Fruit fly (Drosophila melanogaster) whole organism, prepupa: ENCODE data around the gene CG33688.

Experiments
- Blimp-1 ChIP-seq: fragments of 200-800 bp; sonication (Bioruptor generic); optimal IDR thresholded peaks from 3 replicates; lab custom pipeline; 2017; ENCODE audit warnings: missing biosample characterization, missing genetic modification characterization, mild to moderate bottlenecking, moderate library complexity, missing genetic modification reagents
- CG10669 ChIP-seq: fragments of 200-800 bp; sonication (Bioruptor generic); optimal IDR thresholded peaks from 3 replicates; lab custom pipeline; 2018; ENCODE audit warnings: missing biosample characterization, mild to moderate bottlenecking, missing genetic modification characterization, moderate library complexity
- CG11902 ChIP-seq: fragments of 200-800 bp; sonication (Bioruptor generic); optimal IDR thresholded peaks from 3 replicates; lab custom pipeline; 2016; ENCODE audit warnings: missing biosample characterization, missing genetic modification characterization
- CG15336 ChIP-seq: fragments of 200-800 bp; sonication (Bioruptor generic); IDR thresholded peaks from 2 replicates; pipeline ENCODE4 v1.3.6; 2022; ENCODE audit warnings: missing biosample characterization, missing genetic modification characterization
- CG1621 ChIP-seq: fragments of 200-800 bp; sonication (Bioruptor generic); optimal IDR thresholded peaks from 3 replicates; lab custom pipeline; 2018; ENCODE audit warnings: missing biosample characterization, mild to moderate bottlenecking, missing genetic modification characterization
- CG16779 ChIP-seq: fragments of 200-800 bp; sonication (Bioruptor generic); optimal IDR thresholded peaks from 3 replicates; lab custom pipeline; 2017; ENCODE audit warnings: missing biosample characterization, mild to moderate bottlenecking, missing genetic modification characterization
- CG3032 ChIP-seq: fragments of 200-800 bp; optimal IDR thresholded peaks from 2 replicates; lab custom pipeline; 2019; ENCODE audit warnings: missing biosample characterization, mild to moderate bottlenecking, missing genetic modification characterization, moderate library complexity
- CG3919 ChIP-seq: fragments of 200-800 bp; sonication (Bioruptor generic); optimal IDR thresholded peaks from 3 replicates; lab custom pipeline; 2016; ENCODE audit warnings: missing biosample characterization, missing genetic modification characterization
- CG4318 ChIP-seq: fragments of 200-800 bp; sonication (Bioruptor generic); optimal IDR thresholded peaks from 3 replicates; lab custom pipeline; 2017; ENCODE audit warnings: missing biosample characterization, mild to moderate bottlenecking, missing genetic modification characterization
- CG6163 ChIP-seq: fragments of 200-800 bp; sonication (Bioruptor generic); IDR thresholded peaks from 3 replicates; pipeline ENCODE4 v1.3.6; 2022; ENCODE audit warnings: missing biosample characterization, missing genetic modification characterization
- CG6792 ChIP-seq: fragments of 200-800 bp; sonication (Bioruptor generic); optimal IDR thresholded peaks from 3 replicates; lab custom pipeline; 2016; ENCODE audit warnings: missing biosample characterization, missing genetic modification characterization
- CG6854 ChIP-seq: fragments of 200-800 bp; sonication (Bioruptor generic); optimal IDR thresholded peaks from 2 replicates; lab custom pipeline; 2017; ENCODE audit warnings: missing biosample characterization, mild to moderate bottlenecking, missing genetic modification characterization
- CG7368 ChIP-seq: fragments of 200-800 bp; sonication (Bioruptor generic); optimal IDR thresholded peaks from 3 replicates; lab custom pipeline; 2016; ENCODE audit warnings: missing biosample characterization, missing genetic modification characterization
- CG8632 ChIP-seq: fragments of 200-800 bp; sonication (Bioruptor generic); optimal IDR thresholded peaks from 3 replicates; lab custom pipeline; 2016; ENCODE audit warnings: missing biosample characterization, missing genetic modification characterization
- CG9139 ChIP-seq: fragments of 200-800 bp; sonication (Bioruptor generic); optimal IDR thresholded peaks from 3 replicates; lab custom pipeline; 2017; ENCODE audit warnings: missing biosample characterization, mild to moderate bottlenecking, missing genetic modification characterization
- Eip78C ChIP-seq: fragments of 200-800 bp; sonication (Bioruptor generic); peaks from one replicate; lab custom pipeline; 2016; ENCODE audit warnings: missing biosample characterization, missing genetic modification characterization
- Eip93F ChIP-seq: fragments of 200-800 bp; sonication (Bioruptor generic); optimal IDR thresholded peaks from 2 replicates; lab custom pipeline; 2016; ENCODE audit warnings: missing biosample characterization, mild to moderate bottlenecking, missing genetic modification characterization
- Ets21C ChIP-seq: fragments of 200-800 bp; sonication (Bioruptor generic); optimal IDR thresholded peaks from 3 replicates; lab custom pipeline; 2016; ENCODE audit warnings: missing biosample characterization, missing genetic modification characterization
- Ets96B ChIP-seq: fragments of 200-800 bp; optimal IDR thresholded peaks from 2 replicates; lab custom pipeline; 2019; ENCODE audit warnings: missing biosample characterization, mild to moderate bottlenecking, missing genetic modification characterization, moderate library complexity
- Gug ChIP-seq: fragments of 200-800 bp; sonication (Bioruptor generic); IDR thresholded peaks from 2 replicates; pipeline ENCODE4 v1.3.6; 2022; ENCODE audit warnings: missing biosample characterization, missing genetic modification characterization
- Hr38 ChIP-seq: sonication (Bioruptor generic); optimal IDR thresholded peaks from 2 replicates; lab custom pipeline; 2016; ENCODE audit warnings: missing biosample characterization, missing genetic modification characterization
- Lpt ChIP-seq: fragments of 200-800 bp; sonication (Bioruptor generic); optimal IDR thresholded peaks from 3 replicates; lab custom pipeline; 2016; ENCODE audit warnings: missing biosample characterization, missing genetic modification characterization
- Met ChIP-seq: fragments of 200-800 bp; sonication (Bioruptor generic); optimal IDR thresholded peaks from 3 replicates; lab custom pipeline; 2016; ENCODE audit warnings: missing biosample characterization, missing genetic modification characterization
- Smox ChIP-seq: fragments of 200-800 bp; sonication (Bioruptor generic); optimal IDR thresholded peaks from 3 replicates; lab custom pipeline; 2016; ENCODE audit warnings: missing biosample characterization, missing genetic modification characterization
- Sox102F ChIP-seq: fragments of 200-800 bp; sonication (Bioruptor generic); optimal IDR thresholded peaks from 2 replicates; lab custom pipeline; 2016; ENCODE audit warnings: missing biosample characterization, mild to moderate bottlenecking, missing genetic modification characterization
- Sox14 ChIP-seq: fragments of 200-800 bp; sonication (Bioruptor generic); optimal IDR thresholded peaks from 3 replicates; lab custom pipeline; 2016; ENCODE audit warnings: missing biosample characterization, missing genetic modification characterization
- achi ChIP-seq: fragments of 200-800 bp; sonication (Bioruptor generic); optimal IDR thresholded peaks from 3 replicates; lab custom pipeline; 2016; ENCODE audit warnings: missing biosample characterization, missing genetic modification characterization
- acj6 ChIP-seq: fragments of 200-800 bp; sonication (Bioruptor generic); optimal IDR thresholded peaks from 3 replicates; lab custom pipeline; 2016; ENCODE audit warnings: missing biosample characterization, missing genetic modification characterization
- cyc ChIP-seq: fragments of 200-800 bp; sonication (Bioruptor generic); optimal IDR thresholded peaks from 3 replicates; lab custom pipeline; 2016; ENCODE audit warnings: missing biosample characterization, missing genetic modification characterization
- dac ChIP-seq: fragments of 200-800 bp; sonication (Bioruptor generic); optimal IDR thresholded peaks from 2 replicates; lab custom pipeline; 2017; ENCODE audit warnings: missing biosample characterization, mild to moderate bottlenecking, missing genetic modification characterization
- dsx ChIP-seq: fragments of 200-800 bp; optimal IDR thresholded peaks from 3 replicates; lab custom pipeline; 2019; ENCODE audit warnings: missing biosample characterization, mild to moderate bottlenecking, missing genetic modification characterization, moderate library complexity; ENCODE audit not compliant: poor library complexity, severe bottlenecking
- eg ChIP-seq: fragments of 200-800 bp; sonication (Bioruptor generic); IDR thresholded peaks from 3 replicates; pipeline ENCODE4 v1.3.6; 2022; ENCODE audit warnings: missing biosample characterization, missing genetic modification characterization
- fd59A ChIP-seq: fragments of 200-800 bp; sonication (Bioruptor generic); optimal IDR thresholded peaks from 2 replicates; lab custom pipeline; 2017; ENCODE audit warnings: missing biosample characterization, mild to moderate bottlenecking, missing genetic modification characterization, missing genetic modification reagents
- fd85E ChIP-seq: fragments of 200-800 bp; sonication (Bioruptor generic); optimal IDR thresholded peaks from 3 replicates; lab custom pipeline; 2016; ENCODE audit warnings: missing biosample characterization, missing genetic modification characterization
- net ChIP-seq: fragments of 200-800 bp; sonication (Bioruptor generic); optimal IDR thresholded peaks from 3 replicates; lab custom pipeline; 2016; ENCODE audit warnings: missing biosample characterization, missing genetic modification characterization
- salr ChIP-seq, 2 experiments: fragments of 200-800 bp; sonication (Bioruptor generic); optimal IDR thresholded peaks; 3 replicates each; lab custom pipeline; 2016 to 2018; ENCODE audit warnings: missing biosample characterization in 2 of 2, missing genetic modification characterization in 2 of 2, mild to moderate bottlenecking in 1 of 2
- spab ChIP-seq: fragments of 200-800 bp; sonication (Bioruptor generic); optimal IDR thresholded peaks from 2 replicates; lab custom pipeline; 2017; ENCODE audit warnings: missing biosample characterization, mild to moderate bottlenecking, missing genetic modification characterization, missing genetic modification reagents
- ss ChIP-seq, 2 experiments: fragments of 200-800 bp; sonication (Bioruptor generic); optimal IDR thresholded peaks; 2 replicates in 1 of 2; 3 replicates in 1 of 2; lab custom pipeline; 2017 to 2018; ENCODE audit warnings: mild to moderate bottlenecking in 2 of 2, missing biosample characterization in 2 of 2, missing genetic modification characterization in 2 of 2, moderate library complexity in 1 of 2
- svp ChIP-seq: fragments of 200-800 bp; sonication (Bioruptor generic); peaks from one replicate; lab custom pipeline; 2016; ENCODE audit warnings: missing biosample characterization, missing genetic modification characterization

The CG33688 gene

dm6 chr3L:16214533-16215207 lies 15.7 kb downstream of the CG33688 start (continued):
- no peak for TF ChIP-seq fd85E (GFP tag; lab: Kevin White, UChicago)
- TF ChIP-seq achi (GFP tag; lab: Kevin White, UChicago), result no peak
- no peak for TF ChIP-seq net (GFP tag; lab: Kevin White, UChicago)
- TF ChIP-seq salr (GFP tag; optimal IDR thresholded peaks at IDR 0.05; lab: Kevin White, UChicago), result peak in 1 of 2 experiments; percentile 39
- TF ChIP-seq CG11902 (GFP tag; lab: Kevin White, UChicago), result no peak

dm6 chr3L:16215411-16215810 lies 16.4 kb downstream of the CG33688 start:
- no peak for TF ChIP-seq spab (GFP tag; lab: Kevin White, UChicago)
- no peak for TF ChIP-seq Met (GFP tag; lab: Kevin White, UChicago)
- peak; percentile 45 for TF ChIP-seq Eip78C (GFP tag; lab: Kevin White, UChicago)
- TF ChIP-seq CG1621 (tag; lab: Kevin White, UChicago), result no peak
- no peak for TF ChIP-seq ss (GFP tag; optimal IDR thresholded peaks at IDR 0.05; lab: Kevin White, UChicago)
- no peak for TF ChIP-seq Eip93F (GFP tag; lab: Kevin White, UChicago)
- TF ChIP-seq net (GFP tag; lab: Kevin White, UChicago), result no peak
- no peak for TF ChIP-seq CG3919 (GFP tag; lab: Kevin White, UChicago)
- TF ChIP-seq Blimp-1, result no peak
- TF ChIP-seq Sox102F (GFP tag; lab: Kevin White, UChicago), result no peak
- TF ChIP-seq dsx (GFP tag; lab: Kevin White, UChicago), result peak; percentile 98
- TF ChIP-seq CG3032 (tag; lab: Kevin White, UChicago), result no peak

dm6 chr3L:16215816-16216215 lies 16.8 kb downstream of the CG33688 start:
- peak in 1 of 2 experiments; percentile 5 for TF ChIP-seq ss (GFP tag; optimal IDR thresholded peaks at IDR 0.05; lab: Kevin White, UChicago)
- no peak for TF ChIP-seq Ets21C
- TF ChIP-seq svp, result peak; percentile 42
- TF ChIP-seq dsx (GFP tag; lab: Kevin White, UChicago), result peak; percentile 73
- TF ChIP-seq, all 60 proteins: peak for 3

- TF ChIP-seq CG7368 (GFP tag; lab: Kevin White, UChicago) (no peak), Eip78C (GFP tag; lab: Kevin White, UChicago) (peak; percentile 35)
Measured at dm6 chr3L:16217203-16217602, 18.2 kb downstream of the CG33688 start, which contains the start of gene CG13073. TSS of gene CG13073 (minus strand) at chr3L:16217303.

- TF ChIP-seq fd85E (GFP tag; lab: Kevin White, UChicago) (peak; percentile 12), cyc (GFP tag; lab: Kevin White, UChicago) (peak; percentile 21), Smox (GFP tag; lab: Kevin White, UChicago) (no peak), CG15336 (GFP tag; lab: Robert Waterston, UW) (peak; percentile 84), CG16779 (tag; lab: Kevin White, UChicago) (no peak), Hr38 (GFP tag; lab: Kevin White, UChicago) (no peak), CG3032 (tag; lab: Kevin White, UChicago) (peak; percentile 9), net (GFP tag; lab: Kevin White, UChicago) (peak; percentile 41), dsx (GFP tag; lab: Kevin White, UChicago) (peak; percentile 31), fd59A (peak; percentile 34), CG6854 (GFP tag; lab: Kevin White, UChicago) (no peak), spab (GFP tag; lab: Kevin White, UChicago) (no peak), Sox102F (GFP tag; lab: Kevin White, UChicago) (no peak), CG11902 (GFP tag; lab: Kevin White, UChicago) (no peak), achi (GFP tag; lab: Kevin White, UChicago) (peak; percentile 75), CG9139 (GFP tag; lab: Kevin White, UChicago) (no peak), Blimp-1 (no peak), CG10669 (GFP tag; lab: Kevin White, UChicago) (peak; percentile 38), Sox14 (GFP tag; lab: Kevin White, UChicago) (peak; percentile 56), Lpt (peak; percentile 78), svp (no peak), Gug (GFP tag; lab: Robert Waterston, UW) (peak; percentile 65), dac (GFP tag; lab: Kevin White, UChicago) (peak; percentile 40), eg (GFP tag; lab: Robert Waterston, UW) (peak; percentile 83), CG4318 (GFP tag; lab: Kevin White, UChicago) (peak; percentile 43), Ets96B (tag; lab: Kevin White, UChicago) (peak; percentile 40), CG6792 (GFP tag; lab: Kevin White, UChicago) (peak; percentile 30), CG8632 (GFP tag; lab: Kevin White, UChicago) (no peak), acj6 (GFP tag; lab: Kevin White, UChicago) (peak; percentile 55), CG3919 (GFP tag; lab: Kevin White, UChicago) (peak; percentile 72), CG6163 (peak; percentile 83), Met (GFP tag; lab: Kevin White, UChicago) (peak; percentile 49)
Measured at dm6 chr3L:16217935-16218334, 18.9 kb downstream of the CG33688 start.
